Fruit fly (Drosophila melanogaster) whole organism, embryonic: ENCODE results near the gene toe.
A peak's percentile ranks its signal among the peaks of the same experiment; 100 is the strongest.

Experiments used
- CG10321 ChIP-seq: fragments of 200-800 bp; sonication (Bioruptor generic); IDR thresholded peaks from 2 replicates; pipeline ENCODE4 v1.3.6; 2022; ENCODE audit warnings: missing biosample characterization, missing genetic modification characterization
- CG10979 ChIP-seq: fragments of 200-800 bp; sonication (Bioruptor generic); optimal IDR thresholded peaks from 2 replicates; lab custom pipeline; 2018; ENCODE audit warnings: missing biosample characterization, mild to moderate bottlenecking, missing genetic modification characterization, moderate library complexity
- CG14860 ChIP-seq: fragments of 200-800 bp; sonication (Bioruptor generic); IDR thresholded peaks from 3 replicates; pipeline ENCODE4 v1.3.6; 2022; ENCODE audit warnings: missing biosample characterization, missing genetic modification characterization; ENCODE audit not compliant: partially characterized antibody
- CG4617 ChIP-seq: fragments of 200-800 bp; sonication (Bioruptor generic); optimal IDR thresholded peaks from 3 replicates; lab custom pipeline; 2016; ENCODE audit warnings: missing biosample characterization, missing genetic modification characterization, borderline replicate concordance
- CG7372 ChIP-seq: fragments of 200-800 bp; sonication (Bioruptor generic); IDR thresholded peaks from 2 replicates; pipeline ENCODE4 v1.3.6; 2022; ENCODE audit warnings: missing biosample characterization, missing genetic modification characterization
- CG7928 ChIP-seq: fragments of 200-800 bp; sonication (Bioruptor generic); optimal IDR thresholded peaks from 2 replicates; lab custom pipeline; 2017; ENCODE audit warnings: missing biosample characterization, mild to moderate bottlenecking, missing genetic modification characterization
- Dip3 ChIP-seq: fragments of 200-800 bp; sonication (Bioruptor generic); optimal IDR thresholded peaks from 3 replicates; lab custom pipeline; 2016; ENCODE audit warnings: missing biosample characterization, missing genetic modification characterization
- Drgx ChIP-seq: fragments of 200-800 bp; sonication (Bioruptor generic); IDR thresholded peaks from 2 replicates; pipeline ENCODE4 v1.3.6; 2022; ENCODE audit warnings: missing biosample characterization, missing genetic modification characterization
- NC2β ChIP-seq: fragments of 200-800 bp; sonication (Bioruptor generic); optimal IDR thresholded peaks from 2 replicates; lab custom pipeline; 2016; ENCODE audit warnings: missing biosample characterization, missing genetic modification characterization
- prd ChIP-seq, 3 experiments: fragments of >200 bp in 2 of 3; fragments of 200-800 bp in 1 of 3; sonication (Bioruptor generic) in 1 of 3; optimal IDR thresholded peaks in 2 of 3; IDR thresholded peaks in 1 of 3; 2 replicates in 2 of 3; 3 replicates in 1 of 3; pipeline versions ENCODE4 v1.3.6 to Lab custom; 2017 to 2022; ENCODE audit warnings: missing biosample characterization in 1 of 3, missing genetic modification characterization in 1 of 3

- TF ChIP-seq CG14860 (GFP tag; lab: Robert Waterston, UW) (no peak), Dip3 (GFP tag; lab: Kevin White, UChicago) (no peak), CG10979 (peak; percentile 42), NC2β (no peak), CG10321 (GFP tag; lab: Robert Waterston, UW) (no peak), CG4617 (GFP tag; lab: Kevin White, UChicago) (no peak), CG7928 (no peak), prd (optimal IDR thresholded peaks at IDR 0.05; lab: Kevin White, UChicago) (no peak), prd (GFP tag; IDR thresholded peaks at IDR 0.05; lab: Robert Waterston, UW) (peak; percentile 37; the same call in 2 of the 3 replicates), CG7372 (no peak), Drgx (GFP tag; lab: Robert Waterston, UW) (no peak)
Measured at dm6 chr3L:12453529-12453928, 21.1 kb upstream of the toe start.
